Worm (Caenorhabditis elegans): Measurements from ENCODE around the gene npp-19.

The npp-19 gene

DNA sequence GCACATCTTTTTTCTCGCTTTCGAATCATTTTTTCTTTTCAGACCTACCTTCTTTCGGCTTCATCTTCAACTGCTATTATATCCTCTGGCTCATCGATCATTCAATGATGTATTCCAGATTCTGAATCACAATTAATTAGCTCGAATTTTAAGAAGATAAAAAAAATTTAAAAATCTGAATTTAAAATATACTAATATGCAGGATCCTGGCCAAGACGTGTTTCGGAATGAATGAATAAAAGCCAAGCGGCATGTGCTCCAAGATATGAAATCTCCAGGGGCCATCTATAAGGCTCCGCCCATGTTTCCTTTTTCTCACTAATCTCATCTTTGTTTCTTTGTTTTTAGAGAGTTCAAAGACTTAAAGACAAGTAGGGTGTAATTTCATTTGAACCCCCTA is 20.3 kb downstream of the npp-19 start, which contains the start of gene mpz-1:
mpz-1 (minus strand) TSS at position 101 of the 400 bp plus-strand sequence.
- TF ChIP-seq unc-3 (GFP tag; conservative IDR thresholded peaks at IDR 0.05): no peak
- TF ChIP-seq unc-3 (tag; optimal IDR thresholded peaks at IDR 0.05): no peak
- no peak for TF ChIP-seq tbx-2 (tag; optimal IDR thresholded peaks at IDR 0.05)
- TF ChIP-seq ceh-22 (tag; optimal IDR thresholded peaks at IDR 0.05): no peak
- TF ChIP-seq pha-2 (tag; optimal IDR thresholded peaks at IDR 0.05): no peak
- TF ChIP-seq hlh-6 (tag; optimal IDR thresholded peaks at IDR 0.05): no peak
- no peak for TF ChIP-seq dmd-4 (tag; optimal IDR thresholded peaks at IDR 0.05; ENCODE audit: borderline replicate concordance)

DNA sequence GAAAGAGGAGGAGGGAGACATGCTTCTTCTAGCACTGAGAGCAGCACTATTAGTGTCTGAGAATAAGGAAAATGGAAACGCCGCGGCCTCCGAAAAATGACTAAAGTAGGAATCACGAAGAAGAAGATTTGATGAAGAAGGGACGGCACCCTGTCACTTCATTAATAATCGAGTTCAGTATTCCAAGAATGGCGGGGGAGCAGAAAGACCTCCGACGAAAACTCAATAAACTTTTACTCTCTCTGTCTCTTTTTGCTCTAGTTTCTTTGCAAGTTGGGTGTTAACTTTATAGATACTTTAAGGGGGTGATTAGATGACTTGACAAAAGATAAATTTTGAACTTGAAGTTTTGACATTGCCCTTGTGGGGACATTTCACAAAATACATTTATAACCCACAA is 29.0 kb downstream of the npp-19 start:
- TF ChIP-seq unc-42 (tag; optimal IDR thresholded peaks at IDR 0.05) (peak; percentile 67), nhr-11 (tag; optimal IDR thresholded peaks at IDR 0.05) (no peak)

DNA sequence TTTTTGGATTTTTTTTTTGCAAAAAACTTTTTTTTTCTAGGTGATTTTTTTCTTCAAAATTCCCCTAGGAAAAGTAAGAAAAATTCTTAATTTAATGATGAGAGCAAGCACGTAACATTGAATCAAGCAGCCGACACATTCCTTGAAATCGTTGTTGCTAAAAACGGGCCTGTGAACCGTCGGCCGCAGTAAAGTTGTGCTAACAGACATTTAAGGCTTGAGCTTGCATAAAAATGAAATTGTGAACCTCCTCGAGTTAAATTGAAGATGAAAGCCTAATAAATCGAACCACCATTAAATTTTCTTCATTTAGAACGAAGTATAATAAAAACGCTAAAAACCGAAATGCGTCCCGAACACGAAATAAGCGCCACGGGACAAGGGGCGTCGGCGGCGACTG is 30.3 kb downstream of the npp-19 start:
- TF ChIP-seq ttx-3 (tag; optimal IDR thresholded peaks at IDR 0.05) (no peak), Y22D7AL.16 (tag; optimal IDR thresholded peaks at IDR 0.05) (no peak), ets-4 (tag; optimal IDR thresholded peaks at IDR 0.05) (no peak), pros-1 (tag; optimal IDR thresholded peaks at IDR 0.05) (no peak), ceh-30 (tag; optimal IDR thresholded peaks at IDR 0.05) (no peak), lim-6 (tag; optimal IDR thresholded peaks at IDR 0.05) (no peak), nhr-232 (tag; optimal IDR thresholded peaks at IDR 0.05) (no peak), ama-1 (optimal IDR thresholded peaks at IDR 0.05) (no peak), ceh-22 (tag; optimal IDR thresholded peaks at IDR 0.05) (no peak), ceh-2 (tag; optimal IDR thresholded peaks at IDR 0.05) (no peak), tbx-2 (tag; optimal IDR thresholded peaks at IDR 0.05) (no peak), ref-2 (tag; optimal IDR thresholded peaks at IDR 0.05) (no peak), nfya-1 (tag; optimal IDR thresholded peaks at IDR 0.05) (no peak), F13H6.1 (tag; optimal IDR thresholded peaks at IDR 0.05) (no peak), pqm-1 (tag; optimal IDR thresholded peaks at IDR 0.05) (no peak), ceh-48 (tag; optimal IDR thresholded peaks at IDR 0.05) (no peak), tbx-7 (tag; optimal IDR thresholded peaks at IDR 0.05) (no peak), K02D7.2 (tag; optimal IDR thresholded peaks at IDR 0.05) (no peak)

DNA sequence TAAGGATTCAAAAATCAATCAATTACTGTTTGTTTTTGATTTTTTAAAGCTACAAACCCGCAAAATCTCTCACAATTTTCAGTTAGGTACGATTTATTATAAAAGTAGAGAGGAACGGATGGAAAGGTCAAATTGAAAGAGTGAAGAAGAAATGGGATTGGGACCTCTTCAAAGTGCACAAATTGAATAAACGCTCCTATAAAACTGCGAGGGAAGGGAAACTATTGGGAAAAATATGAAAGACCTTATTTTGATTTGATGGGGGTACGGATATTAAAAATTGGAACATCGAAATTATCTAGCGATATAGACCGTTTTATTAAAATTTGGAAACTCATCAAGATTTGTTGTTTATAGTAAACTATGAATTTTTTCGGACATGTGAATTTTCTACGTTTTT is 31.5 kb downstream of the npp-19 start:
- TF ChIP-seq ceh-19 (GFP tag; optimal IDR thresholded peaks at IDR 0.05): no peak
- TF ChIP-seq unc-42 (tag; optimal IDR thresholded peaks at IDR 0.05): peak; percentile 55

DNA sequence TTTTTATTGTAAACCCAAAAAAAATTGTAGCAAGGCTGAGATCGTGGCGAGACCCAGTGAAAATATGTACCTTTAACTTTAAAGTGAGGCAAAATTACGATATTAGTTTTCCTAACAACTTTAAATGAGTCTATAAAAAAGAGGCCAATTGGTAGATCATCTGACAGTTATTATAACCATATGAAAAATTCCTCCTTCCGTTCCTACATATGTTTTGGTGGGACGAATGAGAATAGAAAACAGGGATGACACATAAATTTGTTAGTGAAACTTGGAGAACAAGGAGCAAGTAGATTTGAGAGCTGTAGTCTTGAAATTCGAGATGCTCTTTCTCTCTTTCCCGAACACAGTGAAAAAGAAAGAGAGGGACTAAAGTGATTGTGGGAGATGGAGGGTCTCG is 33.0 kb downstream of the npp-19 start:
- no peak for TF ChIP-seq ets-4 (tag; optimal IDR thresholded peaks at IDR 0.05)
- TF ChIP-seq ahr-1 (tag; optimal IDR thresholded peaks at IDR 0.05): no peak
- no peak for TF ChIP-seq pax-1 (tag; optimal IDR thresholded peaks at IDR 0.05)
- no peak for TF ChIP-seq nhr-11 (tag; optimal IDR thresholded peaks at IDR 0.05)
- peak; percentile 57 for TF ChIP-seq ceh-34 (tag; optimal IDR thresholded peaks at IDR 0.05)

DNA sequence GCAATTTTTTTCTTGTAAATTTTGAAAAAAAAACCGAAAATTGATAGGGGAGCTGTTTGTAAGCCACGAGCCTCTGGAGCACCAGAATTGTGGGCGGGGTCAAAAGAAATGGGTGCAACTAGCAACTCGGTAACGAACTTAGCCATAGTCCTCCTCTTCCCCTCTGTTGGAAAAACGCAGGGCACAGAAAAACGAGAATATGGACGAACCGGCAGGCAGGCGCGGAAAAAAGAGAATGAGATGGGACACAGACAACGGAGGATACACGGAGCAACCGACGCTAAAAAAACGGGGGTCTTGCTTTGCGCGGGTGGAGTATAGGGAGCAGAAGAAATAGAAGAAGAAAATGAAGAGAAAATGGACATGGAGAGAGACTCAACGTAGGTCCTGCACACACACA is 36.6 kb downstream of the npp-19 start:
- TF ChIP-seq nhr-11 (tag; optimal IDR thresholded peaks at IDR 0.05) (no peak), tbx-7 (tag; optimal IDR thresholded peaks at IDR 0.05) (no peak), tbx-2 (tag; optimal IDR thresholded peaks at IDR 0.05) (peak; percentile 3), ceh-24 (tag; optimal IDR thresholded peaks at IDR 0.05) (no peak), nfya-1 (tag; optimal IDR thresholded peaks at IDR 0.05) (no peak), odd-2 (tag; optimal IDR thresholded peaks at IDR 0.05) (no peak), che-1 (tag; optimal IDR thresholded peaks at IDR 0.05) (no peak), ttx-3 (tag; optimal IDR thresholded peaks at IDR 0.05) (no peak), ceh-31 (tag; optimal IDR thresholded peaks at IDR 0.05) (peak; percentile 9), fkh-6 (tag; optimal IDR thresholded peaks at IDR 0.05) (peak; percentile 6), unc-42 (tag; optimal IDR thresholded peaks at IDR 0.05) (peak; percentile 82), ztf-16 (tag; optimal IDR thresholded peaks at IDR 0.05) (no peak), ceh-34 (tag; optimal IDR thresholded peaks at IDR 0.05) (peak; percentile 19), ahr-1 (tag; optimal IDR thresholded peaks at IDR 0.05) (no peak)
